Fruit fly (Drosophila melanogaster): ENCODE measurements around the gene Or74a.

dm6 chr3L:17325418-17325817, 3.6 kb downstream of the Or74a start, which contains the start of gene CG13725:
- no peak for TF ChIP-seq Pif1A (GFP tag; optimal IDR thresholded peaks at IDR 0.05)
- TF ChIP-seq CG14655 (GFP tag; optimal IDR thresholded peaks at IDR 0.05): no peak
- no peak for TF ChIP-seq fd96Ca (GFP tag; IDR thresholded peaks at IDR 0.05)
- TF ChIP-seq CG4496 (GFP tag; IDR thresholded peaks at IDR 0.05): no peak
- TF ChIP-seq CG32121 (GFP tag; IDR thresholded peaks at IDR 0.05): no peak
- TF ChIP-seq CG8301 (tag; optimal IDR thresholded peaks at IDR 0.05): no peak
- TF ChIP-seq EcR (GFP tag; optimal IDR thresholded peaks at IDR 0.05): no peak
- no peak for TF ChIP-seq CG8159 (tag; optimal IDR thresholded peaks at IDR 0.05)
- TF ChIP-seq CG15710 (tag; optimal IDR thresholded peaks at IDR 0.05): no peak
- TF ChIP-seq CG9948 (tag; optimal IDR thresholded peaks at IDR 0.05): no peak
